Comparison of ENCODE assay signal across 1 fruit fly cellular context in the genomic region with DNA sequence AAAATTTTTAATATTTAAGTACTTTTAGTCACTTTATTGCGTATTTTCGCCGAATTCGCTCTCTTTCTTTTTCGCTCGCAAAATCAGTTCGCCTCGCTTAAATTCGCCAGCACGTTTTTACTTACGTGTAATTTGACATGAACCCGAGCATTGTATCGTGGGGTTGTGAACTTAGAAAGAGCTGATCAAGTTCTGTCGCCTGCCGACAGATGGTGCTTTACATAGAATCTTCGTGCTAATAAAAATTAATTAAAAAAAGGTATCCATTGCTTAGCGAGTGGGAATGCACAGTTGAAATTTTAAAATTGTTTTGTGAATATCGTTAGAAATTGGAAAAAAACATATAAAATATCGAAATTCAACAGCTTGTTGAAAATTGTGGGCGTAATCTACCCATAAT.
TF ChIP-seq lines count a peak whose summit lies in the region.

No protein-coding gene starts in this region.

TF ChIP-seq in whole organism, embryonic, 481 proteins besides CTCF, POLR2A, EP300 and RAD21 (continued from another document and continues in another):
- TF ChIP-seq esg (GFP tag; conservative IDR thresholded peaks at IDR 0.05; lab: Robert Waterston, UW) (no peak), Adf1 (GFP tag; IDR thresholded peaks at IDR 0.05; lab: Robert Waterston, UW) (no peak), CG30431 (GFP tag; optimal IDR thresholded peaks at IDR 0.05; lab: Kevin White, UChicago) (no peak), croc (GFP tag; conservative IDR thresholded peaks at IDR 0.05; lab: Robert Waterston, UW) (0 out of 3 replicates have a peak, but pooled peaks have one; percentile 11), Sry-δ (GFP tag; optimal IDR thresholded peaks at IDR 0.05; lab: Kevin White, UChicago) (peak; percentile 38), CG32767 (GFP tag; IDR thresholded peaks at IDR 0.05; lab: Robert Waterston, UW) (no peak), CG4360 (GFP tag; IDR thresholded peaks at IDR 0.05; lab: Robert Waterston, UW) (0 out of 2 replicates have a peak, but pooled peaks have one; percentile 23), CG6254 (GFP tag; optimal IDR thresholded peaks at IDR 0.05; lab: Kevin White, UChicago) (no peak), CG5245 (GFP tag; optimal IDR thresholded peaks at IDR 0.05; lab: Kevin White, UChicago) (peak; percentile 57), zf30C (GFP tag; optimal IDR thresholded peaks at IDR 0.05; lab: Kevin White, UChicago) (peak; percentile 6), Sox102F (GFP tag; optimal IDR thresholded peaks at IDR 0.05; lab: Kevin White, UChicago) (no peak), E2f1 (GFP tag; IDR thresholded peaks at IDR 0.05; lab: Robert Waterston, UW) (no peak; the same call in 1 of the 2 replicates), CG34224 (GFP tag; IDR thresholded peaks at IDR 0.05; lab: Robert Waterston, UW; ENCODE audit: partially characterized antibody) (no peak), CG5180 (GFP tag; optimal IDR thresholded peaks at IDR 0.05; lab: Kevin White, UChicago) (peak; percentile 7), twi (tag; optimal IDR thresholded peaks at IDR 0.05; lab: Kevin White, UChicago) (peak; percentile 17), dimm (GFP tag; IDR thresholded peaks at IDR 0.05; lab: Robert Waterston, UW) (no peak), CG8765 (GFP tag; IDR thresholded peaks at IDR 0.05; lab: Robert Waterston, UW) (no peak), HLH54F (GFP tag; optimal IDR thresholded peaks at IDR 0.05; lab: Kevin White, UChicago) (peak; percentile 65), trh (GFP tag; optimal IDR thresholded peaks at IDR 0.05; lab: Kevin White, UChicago) (peak; percentile 1), CG18262 (tag; optimal IDR thresholded peaks at IDR 0.05; lab: Kevin White, UChicago) (peak; percentile 62), Dbx (GFP tag; IDR thresholded peaks at IDR 0.05; lab: Robert Waterston, UW) (no peak), Ets65A (GFP tag; lab: Kevin White, UChicago) (peak; percentile 91), jigr1 (GFP tag; IDR thresholded peaks at IDR 0.05; lab: Robert Waterston, UW) (no peak), CG1603 (tag; optimal IDR thresholded peaks at IDR 0.05; lab: Kevin White, UChicago) (peak; percentile 78), CG32772 (GFP tag; IDR thresholded peaks at IDR 0.05; lab: Robert Waterston, UW) (no peak), gcm2 (GFP tag; optimal IDR thresholded peaks at IDR 0.05; lab: Kevin White, UChicago) (peak; percentile 21), ftz-f1 (GFP tag; optimal IDR thresholded peaks at IDR 0.05; lab: Kevin White, UChicago) (peak; percentile 83), CG31224 (GFP tag; IDR thresholded peaks at IDR 0.05; lab: Robert Waterston, UW) (no peak), disco-r (GFP tag; optimal IDR thresholded peaks at IDR 0.05; lab: Kevin White, UChicago) (peak; percentile 67), bcd (GFP tag; optimal IDR thresholded peaks at IDR 0.05; lab: Kevin White, UChicago) (peak; percentile 74), her (GFP tag; optimal IDR thresholded peaks at IDR 0.05; lab: Kevin White, UChicago) (peak; percentile 64), CG8388 (GFP tag; optimal IDR thresholded peaks at IDR 0.05; lab: Kevin White, UChicago) (peak; percentile 38), cad (GFP tag; optimal IDR thresholded peaks at IDR 0.05; lab: Kevin White, UChicago) (no peak), da (GFP tag; optimal IDR thresholded peaks at IDR 0.05; lab: Kevin White, UChicago) (peak; percentile 57), CG4617 (GFP tag; optimal IDR thresholded peaks at IDR 0.05; lab: Kevin White, UChicago; ENCODE audit: borderline replicate concordance) (peak; percentile 32), bigmax (GFP tag; optimal IDR thresholded peaks at IDR 0.05; lab: Kevin White, UChicago) (no peak), Abd-B (GFP tag; optimal IDR thresholded peaks at IDR 0.05; lab: Kevin White, UChicago) (no peak), dati (GFP tag; IDR thresholded peaks at IDR 0.05; lab: Robert Waterston, UW) (no peak), p53 (GFP tag; optimal IDR thresholded peaks at IDR 0.05; lab: Kevin White, UChicago) (peak; percentile 48), Doc3 (GFP tag; IDR thresholded peaks at IDR 0.05; lab: Robert Waterston, UW; ENCODE audit: partially characterized antibody) (no peak), Dll (GFP tag; IDR thresholded peaks at IDR 0.05; lab: Robert Waterston, UW; ENCODE audit: partially characterized antibody) (no peak), exex (tag; optimal IDR thresholded peaks at IDR 0.05; lab: Kevin White, UChicago) (no peak), CG30020 (tag; optimal IDR thresholded peaks at IDR 0.05; lab: Kevin White, UChicago) (peak; percentile 12), Myb (GFP tag; optimal IDR thresholded peaks at IDR 0.05; lab: Kevin White, UChicago) (peak; percentile 52), CG12219 (GFP tag; optimal IDR thresholded peaks at IDR 0.05; lab: Kevin White, UChicago) (peak; percentile 44), CG6791 (GFP tag; IDR thresholded peaks at IDR 0.05; lab: Robert Waterston, UW; ENCODE audit: partially characterized antibody) (no peak; the same call in 1 of the 3 replicates), CG3726 (GFP tag; IDR thresholded peaks at IDR 0.05; lab: Robert Waterston, UW) (no peak), CG9817 (tag; optimal IDR thresholded peaks at IDR 0.05; lab: Kevin White, UChicago) (no peak), sens-2 (GFP tag; IDR thresholded peaks at IDR 0.05; lab: Robert Waterston, UW) (no peak), bsh (GFP tag; optimal IDR thresholded peaks at IDR 0.05; lab: Kevin White, UChicago) (no peak), CG18599 (GFP tag; optimal IDR thresholded peaks at IDR 0.05; lab: Kevin White, UChicago) (no peak), CG10979 (tag; optimal IDR thresholded peaks at IDR 0.05; lab: Kevin White, UChicago) (peak; percentile 76), onecut (GFP tag; IDR thresholded peaks at IDR 0.05; lab: Robert Waterston, UW) (peak; percentile 60; the same call in 1 of the 2 replicates), chinmo (GFP tag; IDR thresholded peaks at IDR 0.05; lab: Robert Waterston, UW; ENCODE audit: partially characterized antibody) (peak; percentile 80; the same call in 2 of the 4 replicates), sc (optimal IDR thresholded peaks at IDR 0.05; lab: Kevin White, UChicago) (no peak), sc (GFP tag; optimal IDR thresholded peaks at IDR 0.05; lab: Kevin White, UChicago) (peak; percentile 55), MBD-R2 (GFP tag; IDR thresholded peaks at IDR 0.05; lab: Robert Waterston, UW) (no peak), Jarid2 (GFP tag; optimal IDR thresholded peaks at IDR 0.05; lab: Kevin White, UChicago) (peak; percentile 65), GATAe (GFP tag; conservative IDR thresholded peaks at IDR 0.05; lab: Robert Waterston, UW) (no peak), aop (GFP tag; IDR thresholded peaks at IDR 0.05; lab: Robert Waterston, UW) (no peak), HLH3B (GFP tag; IDR thresholded peaks at IDR 0.05; lab: Robert Waterston, UW) (no peak; the same call in 1 of the 2 replicates), CG13775 (GFP tag; optimal IDR thresholded peaks at IDR 0.05; lab: Kevin White, UChicago) (peak; percentile 72), CG8290 (GFP tag; optimal IDR thresholded peaks at IDR 0.05; lab: Kevin White, UChicago) (peak; percentile 78), CG8290 (tag; optimal IDR thresholded peaks at IDR 0.05; lab: Kevin White, UChicago) (peak; percentile 20 to 71), CG11456 (GFP tag; IDR thresholded peaks at IDR 0.05; lab: Robert Waterston, UW) (no peak), slp2 (GFP tag; optimal IDR thresholded peaks at IDR 0.05; lab: Kevin White, UChicago) (peak; percentile 63), CG14441 (GFP tag; IDR thresholded peaks at IDR 0.05; lab: Robert Waterston, UW) (no peak), CG10366 (GFP tag; IDR thresholded peaks at IDR 0.05; lab: Robert Waterston, UW) (no peak; the same call in 1 of the 2 replicates), CG17385 (GFP tag; optimal IDR thresholded peaks at IDR 0.05; lab: Kevin White, UChicago) (peak; percentile 47), ind (GFP tag; optimal IDR thresholded peaks at IDR 0.05; lab: Kevin White, UChicago) (peak; percentile 60), CG7372 (GFP tag; IDR thresholded peaks at IDR 0.05; lab: Robert Waterston, UW) (peak; percentile 56; the same call in 1 of the 2 replicates), CG10274 (GFP tag; optimal IDR thresholded peaks at IDR 0.05; lab: Kevin White, UChicago) (peak; percentile 29), HmgZ (tag; optimal IDR thresholded peaks at IDR 0.05; lab: Kevin White, UChicago) (peak; percentile 78), ato (GFP tag; IDR thresholded peaks at IDR 0.05; lab: Robert Waterston, UW; ENCODE audit: partially characterized antibody) (no peak), CG16863 (GFP tag; optimal IDR thresholded peaks at IDR 0.05; lab: Kevin White, UChicago) (peak; percentile 74), CG15696 (tag; optimal IDR thresholded peaks at IDR 0.05; lab: Kevin White, UChicago) (peak; percentile 62), NC2β (GFP tag; optimal IDR thresholded peaks at IDR 0.05; lab: Kevin White, UChicago) (peak; percentile 63), corto (GFP tag; optimal IDR thresholded peaks at IDR 0.05; lab: Kevin White, UChicago) (no peak), CG9797 (GFP tag; optimal IDR thresholded peaks at IDR 0.05; lab: Kevin White, UChicago) (no peak), Bgb (GFP tag; IDR thresholded peaks at IDR 0.05; lab: Robert Waterston, UW; ENCODE audit: partially characterized antibody) (peak; percentile 81), CG4404 (GFP tag; IDR thresholded peaks at IDR 0.05; lab: Robert Waterston, UW) (no peak), HHEX (GFP tag; optimal IDR thresholded peaks at IDR 0.05; lab: Kevin White, UChicago) (peak; percentile 75), Xrp1 (GFP tag; IDR thresholded peaks at IDR 0.05; lab: Robert Waterston, UW) (peak; percentile 85), CG13624 (GFP tag; optimal IDR thresholded peaks at IDR 0.05; lab: Kevin White, UChicago) (peak; percentile 79), tin (GFP tag; optimal IDR thresholded peaks at IDR 0.05; lab: Kevin White, UChicago) (peak; percentile 58), dysf (GFP tag; IDR thresholded peaks at IDR 0.05; lab: Robert Waterston, UW) (peak; percentile 67; the same call in 2 of the 3 replicates), CG17568 (GFP tag; optimal IDR thresholded peaks at IDR 0.05; lab: Kevin White, UChicago) (peak; percentile 65), Ets97D (GFP tag; optimal IDR thresholded peaks at IDR 0.05; lab: Kevin White, UChicago) (peak; percentile 48), Rx (GFP tag; IDR thresholded peaks at IDR 0.05; lab: Robert Waterston, UW) (no peak), CG16815 (GFP tag; optimal IDR thresholded peaks at IDR 0.05; lab: Kevin White, UChicago) (no peak), Scr (GFP tag; IDR thresholded peaks at IDR 0.05; lab: Robert Waterston, UW; ENCODE audit: partially characterized antibody) (no peak), Fer2 (tag; optimal IDR thresholded peaks at IDR 0.05; lab: Kevin White, UChicago) (peak; percentile 43), CG9609 (GFP tag; optimal IDR thresholded peaks at IDR 0.05; lab: Kevin White, UChicago) (peak; percentile 61), kah (GFP tag; optimal IDR thresholded peaks at IDR 0.05; lab: Kevin White, UChicago) (no peak), Vsx1 (GFP tag; optimal IDR thresholded peaks at IDR 0.05; lab: Kevin White, UChicago) (peak; percentile 61), CG18476 (GFP tag; optimal IDR thresholded peaks at IDR 0.05; lab: Kevin White, UChicago) (peak; percentile 9), NK7.1 (GFP tag; optimal IDR thresholded peaks at IDR 0.05; lab: Kevin White, UChicago) (peak; percentile 52), Nf-YB (GFP tag; optimal IDR thresholded peaks at IDR 0.05; lab: Kevin White, UChicago) (peak; percentile 46), ERR (GFP tag; optimal IDR thresholded peaks at IDR 0.05; lab: Kevin White, UChicago) (peak; percentile 16), NfI (GFP tag; optimal IDR thresholded peaks at IDR 0.05; lab: Kevin White, UChicago) (no peak), otp (GFP tag; IDR thresholded peaks at IDR 0.05; lab: Robert Waterston, UW) (no peak), Gsc (GFP tag; IDR thresholded peaks at IDR 0.05; lab: Robert Waterston, UW) (no peak), E2f2 (GFP tag; IDR thresholded peaks at IDR 0.05; lab: Robert Waterston, UW) (peak; percentile 37; the same call in 1 of the 2 replicates), CG33557 (GFP tag; optimal IDR thresholded peaks at IDR 0.05; lab: Kevin White, UChicago) (peak; percentile 2), Hand (GFP tag; optimal IDR thresholded peaks at IDR 0.05; lab: Kevin White, UChicago) (no peak), BtbVII (GFP tag; optimal IDR thresholded peaks at IDR 0.05; lab: Kevin White, UChicago) (peak; percentile 65), CG2875 (GFP tag; optimal IDR thresholded peaks at IDR 0.05; lab: Kevin White, UChicago) (peak; percentile 61), CG10267 (tag; optimal IDR thresholded peaks at IDR 0.05; lab: Kevin White, UChicago) (peak; percentile 67), row (GFP tag; IDR thresholded peaks at IDR 0.05; lab: Robert Waterston, UW) (no peak), CG7271 (tag; optimal IDR thresholded peaks at IDR 0.05; lab: Kevin White, UChicago) (peak; percentile 44), lola (GFP tag; optimal IDR thresholded peaks at IDR 0.05; lab: Kevin White, UChicago) (peak in 1 of 3 experiments; percentile 23), CG17829 (tag; optimal IDR thresholded peaks at IDR 0.05; lab: Kevin White, UChicago) (peak; percentile 75), mam (GFP tag; optimal IDR thresholded peaks at IDR 0.05; lab: Kevin White, UChicago) (peak; percentile 63), Deaf1 (tag; optimal IDR thresholded peaks at IDR 0.05; lab: Kevin White, UChicago) (peak; percentile 40), klu (GFP tag; IDR thresholded peaks at IDR 0.05; lab: Robert Waterston, UW) (no peak), Doc2 (GFP tag; IDR thresholded peaks at IDR 0.05; lab: Robert Waterston, UW) (no peak), CG12236 (GFP tag; optimal IDR thresholded peaks at IDR 0.05; lab: Kevin White, UChicago) (peak; percentile 53), CG12071 (GFP tag; optimal IDR thresholded peaks at IDR 0.05; lab: Kevin White, UChicago) (no peak), CG12299 (tag; optimal IDR thresholded peaks at IDR 0.05; lab: Kevin White, UChicago) (no peak), C15 (GFP tag; IDR thresholded peaks at IDR 0.05; lab: Robert Waterston, UW) (no peak), Med (GFP tag; lab: Kevin White, UChicago) (no peak), Hr51 (GFP tag; optimal IDR thresholded peaks at IDR 0.05; lab: Kevin White, UChicago) (peak in 1 of 2 experiments; percentile 77), ham (GFP tag; IDR thresholded peaks at IDR 0.05; lab: Robert Waterston, UW) (no peak), pho (GFP tag; optimal IDR thresholded peaks at IDR 0.05; lab: Kevin White, UChicago) (peak; percentile 60), CG8089 (GFP tag; optimal IDR thresholded peaks at IDR 0.05; lab: Kevin White, UChicago) (peak; percentile 67), CG7928 (GFP tag; optimal IDR thresholded peaks at IDR 0.05; lab: Kevin White, UChicago) (peak; percentile 5), vvl (GFP tag; IDR thresholded peaks at IDR 0.05; lab: Robert Waterston, UW) (peak; percentile 82; the same call in 1 of the 2 replicates)
